Fruit fly (Drosophila melanogaster) whole organism, adult: Measurements from ENCODE around the gene CG42828.

ENCODE experiments used
- CG33017 ChIP-seq: fragments of 200-800 bp; sonication (Bioruptor generic); optimal IDR thresholded peaks from 2 replicates; lab custom pipeline; 2018; ENCODE audit warnings: missing biosample characterization, mild to moderate bottlenecking, missing genetic modification characterization, moderate library complexity
- CG5204 ChIP-seq: fragments of 200-800 bp; sonication (Bioruptor generic); optimal IDR thresholded peaks from 2 replicates; lab custom pipeline; 2016; ENCODE audit warnings: missing biosample characterization, missing genetic modification characterization
- CG7101 ChIP-seq: fragments of 200-800 bp; sonication (Bioruptor generic); optimal IDR thresholded peaks from 2 replicates; lab custom pipeline; 2018; ENCODE audit warnings: missing biosample characterization, mild to moderate bottlenecking, missing genetic modification characterization, moderate library complexity
- Clk ChIP-seq: fragments of 200-800 bp; sonication (Bioruptor generic); optimal IDR thresholded peaks from 2 replicates; lab custom pipeline; 2017; ENCODE audit warnings: missing biosample characterization, missing genetic modification characterization
- Hr96 ChIP-seq: fragments of 200-800 bp; sonication (Bioruptor generic); optimal IDR thresholded peaks from 2 replicates; lab custom pipeline; 2016; ENCODE audit warnings: missing biosample characterization, missing genetic modification characterization
- Mnt ChIP-seq: fragments of 200-800 bp; sonication (Bioruptor generic); optimal IDR thresholded peaks from 2 replicates; lab custom pipeline; 2016; ENCODE audit warnings: missing biosample characterization, mild to moderate bottlenecking, missing genetic modification characterization
- bab1 ChIP-seq: fragments of 200-800 bp; sonication (Bioruptor generic); optimal IDR thresholded peaks from 3 replicates; lab custom pipeline; 2019; ENCODE audit warnings: missing biosample characterization, mild to moderate bottlenecking, missing genetic modification characterization, moderate library complexity
- cic ChIP-seq: fragments of 200-800 bp; sonication (Bioruptor generic); optimal IDR thresholded peaks from 2 replicates; lab custom pipeline; 2017; ENCODE audit warnings: missing biosample characterization, mild to moderate bottlenecking, missing genetic modification characterization, moderate library complexity
- kay ChIP-seq: fragments of 200-800 bp; sonication (Bioruptor generic); peaks from one replicate; lab custom pipeline; 2016; ENCODE audit warnings: missing biosample characterization, missing genetic modification characterization, borderline replicate concordance
- ovo ChIP-seq: fragments of 200-800 bp; sonication (Bioruptor generic); optimal IDR thresholded peaks from 2 replicates; lab custom pipeline; 2016; ENCODE audit warnings: missing biosample characterization, missing genetic modification characterization
- pad ChIP-seq: fragments of 200-800 bp; sonication (Bioruptor generic); optimal IDR thresholded peaks from 3 replicates; lab custom pipeline; 2017; ENCODE audit warnings: missing biosample characterization, missing genetic modification characterization, mild to moderate bottlenecking, moderate library complexity, missing genetic modification reagents

dm6 chr3R:23416579-23416978, 43.1 kb downstream of the CG42828 start:
- TF ChIP-seq bab1 (GFP tag; lab: Kevin White, UChicago), result no peak
- no peak for TF ChIP-seq CG33017 (tag; lab: Kevin White, UChicago)
- TF ChIP-seq Hr96 (GFP tag; lab: Kevin White, UChicago), result no peak
- no peak for TF ChIP-seq ovo (GFP tag; lab: Kevin White, UChicago)
- no peak for TF ChIP-seq cic
- TF ChIP-seq Mnt (GFP tag; lab: Kevin White, UChicago), result no peak
- TF ChIP-seq pad (GFP tag; lab: Kevin White, UChicago), result no peak
- no peak for TF ChIP-seq Clk (GFP tag; lab: Kevin White, UChicago)
- TF ChIP-seq kay (GFP tag; lab: Kevin White, UChicago), result no peak
- TF ChIP-seq CG7101 (tag; lab: Kevin White, UChicago), result no peak
- no peak for TF ChIP-seq CG5204 (GFP tag; lab: Kevin White, UChicago)
